Fruit fly (Drosophila melanogaster) whole organism, wandering third instar larva: ENCODE measurements around the gene CG14269.

ENCODE experiments used
- Abd-B ChIP-seq: fragments of >200 bp; optimal IDR thresholded peaks from 2 replicates; lab custom pipeline; 2017; ENCODE audit warnings: missing biosample characterization, missing genetic modification characterization
- CG32264 ChIP-seq: fragments of 200-800 bp; sonication (Bioruptor generic); optimal IDR thresholded peaks from 2 replicates; lab custom pipeline; 2016; ENCODE audit warnings: missing biosample characterization, missing genetic modification characterization
- CG9705 ChIP-seq: fragments of 200-800 bp; sonication (Bioruptor generic); optimal IDR thresholded peaks from 2 replicates; lab custom pipeline; 2018; ENCODE audit warnings: missing biosample characterization, mild to moderate bottlenecking, missing genetic modification characterization
- CrebA ChIP-seq: fragments of 200-800 bp; sonication (Bioruptor generic); optimal IDR thresholded peaks from 2 replicates; lab custom pipeline; 2016; ENCODE audit warnings: missing biosample characterization, mild to moderate bottlenecking, missing genetic modification characterization, borderline replicate concordance
- Dfd ChIP-seq: fragments of >200 bp; optimal IDR thresholded peaks from 2 replicates; lab custom pipeline; 2017; ENCODE audit warnings: missing biosample characterization, missing genetic modification characterization
- Dif ChIP-seq: fragments of 200-275, 200-300 bp; sonication (Bioruptor generic); optimal IDR thresholded peaks from 2 replicates; lab custom pipeline; 2018; ENCODE audit warnings: missing biosample characterization, missing genetic modification characterization; ENCODE audit not compliant: partially characterized antibody
- GATAd ChIP-seq: sonication (Bioruptor generic); optimal IDR thresholded peaks from 2 replicates; lab custom pipeline; 2016; ENCODE audit warnings: missing biosample characterization, missing genetic modification characterization
- HLH106 ChIP-seq: fragments of 200-800 bp; optimal IDR thresholded peaks from 3 replicates; lab custom pipeline; 2019; ENCODE audit warnings: missing biosample characterization, mild to moderate bottlenecking, missing genetic modification characterization, moderate library complexity
- Hnf4 ChIP-seq: fragments of 200-800 bp; sonication (Bioruptor generic); optimal IDR thresholded peaks from 2 replicates; lab custom pipeline; 2016; ENCODE audit warnings: missing biosample characterization, mild to moderate bottlenecking, missing genetic modification characterization
- Hr78 ChIP-seq: fragments of >200 bp; optimal IDR thresholded peaks from 2 replicates; lab custom pipeline; 2017; ENCODE audit warnings: missing biosample characterization, missing genetic modification characterization
- Hr83 ChIP-seq: fragments of 200-300 bp; sonication (Bioruptor generic); optimal IDR thresholded peaks from 2 replicates; lab custom pipeline; 2016; ENCODE audit warnings: missing biosample characterization, mild to moderate bottlenecking, missing genetic modification characterization, moderate library complexity; ENCODE audit not compliant: poor library complexity, severe bottlenecking
- Jra ChIP-seq: sonication (Bioruptor generic); optimal IDR thresholded peaks from 2 replicates; lab custom pipeline; 2016; ENCODE audit warnings: missing biosample characterization, missing genetic modification characterization
- Mio ChIP-seq: sonication (Bioruptor generic); optimal IDR thresholded peaks from 2 replicates; lab custom pipeline; 2016; ENCODE audit warnings: missing biosample characterization, missing genetic modification characterization
- Myc ChIP-seq: fragments of >200 bp; optimal IDR thresholded peaks from 2 replicates; lab custom pipeline; 2017
- N ChIP-seq: fragments of >200 bp; optimal IDR thresholded peaks from 2 replicates; lab custom pipeline; 2018; ENCODE audit warnings: missing biosample characterization, missing external identifiers, missing genetic modification characterization
- OdsH ChIP-seq: fragments of 200-800 bp; sonication (Bioruptor generic); optimal IDR thresholded peaks from 2 replicates; lab custom pipeline; 2016; ENCODE audit warnings: missing biosample characterization, mild to moderate bottlenecking, missing genetic modification characterization
- Rel ChIP-seq, 2 experiments: fragments of 200-800 bp; sonication (Bioruptor generic) in 1 of 2; optimal IDR thresholded peaks; 2 replicates in 1 of 2; 3 replicates in 1 of 2; lab custom pipeline; 2016 to 2019; ENCODE audit warnings: mild to moderate bottlenecking in 2 of 2, missing biosample characterization in 2 of 2, missing genetic modification characterization in 2 of 2, moderate library complexity in 1 of 2
- Sp1 ChIP-seq: fragments of 200-800 bp; sonication (Bioruptor generic); optimal IDR thresholded peaks from 3 replicates; lab custom pipeline; 2019; ENCODE audit warnings: missing biosample characterization, mild to moderate bottlenecking, missing genetic modification characterization, moderate library complexity
- Vsx2 ChIP-seq: fragments of 200-300, 225-300 bp; sonication (Bioruptor generic); optimal IDR thresholded peaks from 2 replicates; lab custom pipeline; 2018; ENCODE audit warnings: missing biosample characterization, missing genetic modification characterization; ENCODE audit not compliant: partially characterized antibody
- br ChIP-seq: fragments of 200-800 bp; sonication (Bioruptor generic); optimal IDR thresholded peaks from 2 replicates; lab custom pipeline; 2016; ENCODE audit warnings: missing biosample characterization, missing genetic modification characterization
- brk ChIP-seq: fragments of 200-800 bp; sonication (Bioruptor generic); optimal IDR thresholded peaks from 2 replicates; lab custom pipeline; 2016; ENCODE audit warnings: missing biosample characterization, mild to moderate bottlenecking, missing genetic modification characterization
- dl ChIP-seq, 2 experiments: fragments of 175-275, 200-275 bp in 1 of 2; fragments of 200-275 bp in 1 of 2; sonication (Bioruptor generic); optimal IDR thresholded peaks; lab custom pipeline; 2018; ENCODE audit warnings: mild to moderate bottlenecking in 2 of 2, missing biosample characterization in 2 of 2, missing genetic modification characterization in 2 of 2, moderate library complexity in 2 of 2; ENCODE audit not compliant: partially characterized antibody in 2 of 2, insufficient read depth in 1 of 2
- dmrt93B ChIP-seq: fragments of 200-800 bp; sonication (Bioruptor generic); optimal IDR thresholded peaks from 2 replicates; lab custom pipeline; 2018; ENCODE audit warnings: missing biosample characterization, mild to moderate bottlenecking, missing genetic modification characterization
- dsf ChIP-seq: sonication (Bioruptor generic); optimal IDR thresholded peaks from 2 replicates; lab custom pipeline; 2016; ENCODE audit warnings: missing biosample characterization, missing genetic modification characterization, borderline replicate concordance
- ey ChIP-seq: fragments of 200-800 bp; sonication (Bioruptor generic); optimal IDR thresholded peaks from 2 replicates; lab custom pipeline; 2016; ENCODE audit warnings: missing biosample characterization, missing genetic modification characterization
- foxo ChIP-seq, 2 experiments: fragments of 200-800 bp; sonication (Bioruptor generic); optimal IDR thresholded peaks; 2 replicates in 1 of 2; 3 replicates in 1 of 2; lab custom pipeline; 2016 to 2017; ENCODE audit warnings: missing biosample characterization in 2 of 2, missing genetic modification characterization in 2 of 2
- fru ChIP-seq: fragments of 200-800 bp; sonication (Bioruptor generic); optimal IDR thresholded peaks from 3 replicates; lab custom pipeline; 2016; ENCODE audit warnings: missing biosample characterization, mild to moderate bottlenecking, missing genetic modification characterization
- h ChIP-seq: fragments of 200-800 bp; sonication (Bioruptor generic); optimal IDR thresholded peaks from 3 replicates; lab custom pipeline; 2016; ENCODE audit warnings: missing biosample characterization, mild to moderate bottlenecking, missing genetic modification characterization
- jim ChIP-seq: fragments of 175-275, 200-325 bp; sonication (Bioruptor generic); optimal IDR thresholded peaks from 2 replicates; lab custom pipeline; 2016; ENCODE audit warnings: missing biosample characterization, mild to moderate bottlenecking, missing genetic modification characterization
- lola ChIP-seq: fragments of >200 bp; optimal IDR thresholded peaks from 2 replicates; lab custom pipeline; 2017; ENCODE audit warnings: missing biosample characterization, missing genetic modification characterization
- pan ChIP-seq: fragments of >200 bp; optimal IDR thresholded peaks from 2 replicates; lab custom pipeline; 2017
- psq ChIP-seq: fragments of 200-800 bp; sonication (Bioruptor generic); optimal IDR thresholded peaks from 3 replicates; lab custom pipeline; 2017; ENCODE audit warnings: missing biosample characterization, mild to moderate bottlenecking, missing genetic modification characterization, moderate library complexity
- rgr ChIP-seq: fragments of 200-800 bp; sonication (Bioruptor generic); optimal IDR thresholded peaks from 3 replicates; lab custom pipeline; 2016; ENCODE audit warnings: missing biosample characterization, mild to moderate bottlenecking, missing genetic modification characterization
- sage ChIP-seq: fragments of 200-800 bp; sonication (Bioruptor generic); optimal IDR thresholded peaks from 2 replicates; lab custom pipeline; 2016; ENCODE audit warnings: missing biosample characterization, mild to moderate bottlenecking, missing genetic modification characterization
- sv ChIP-seq: fragments of 200-800 bp; sonication (Bioruptor generic); optimal IDR thresholded peaks from 3 replicates; lab custom pipeline; 2016; ENCODE audit warnings: missing biosample characterization, missing genetic modification characterization
- tai ChIP-seq: sonication (Bioruptor generic); optimal IDR thresholded peaks from 2 replicates; lab custom pipeline; 2016; ENCODE audit warnings: missing biosample characterization, missing genetic modification characterization
- usp ChIP-seq: fragments of >200 bp; optimal IDR thresholded peaks from 2 replicates; lab custom pipeline; 2017; ENCODE audit warnings: missing biosample characterization, missing genetic modification characterization
- woc ChIP-seq: sonication (Bioruptor generic); optimal IDR thresholded peaks from 2 replicates; lab custom pipeline; 2016; ENCODE audit warnings: missing biosample characterization, mild to moderate bottlenecking, missing genetic modification characterization

CG14269 gene

DNA sequence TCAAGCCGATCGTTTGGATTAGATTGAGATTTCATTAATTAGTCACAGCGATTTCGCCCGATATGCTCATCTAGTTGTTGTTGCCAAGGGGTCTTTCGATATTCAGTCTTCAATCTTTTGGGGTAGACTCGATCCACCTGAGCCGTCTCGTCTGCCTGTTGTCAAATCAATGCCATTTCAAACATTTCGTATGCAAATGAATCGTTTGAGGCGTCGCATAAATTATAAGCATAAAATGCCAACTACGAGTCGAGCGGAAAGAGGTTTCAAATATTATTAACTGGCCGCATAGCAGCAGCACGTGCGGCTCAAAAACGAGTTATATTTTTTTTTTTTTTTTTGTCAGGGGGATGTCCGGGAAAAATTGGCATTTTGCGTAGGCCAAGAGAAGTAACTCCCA lies 24.2 kb downstream of the CG14269 start:
- TF ChIP-seq Jra = no peak
- no peak for TF ChIP-seq HLH106 (tag; lab: Kevin White, UChicago)
- no peak for TF ChIP-seq Hr83
- TF ChIP-seq CG32264 (GFP tag; lab: Kevin White, UChicago) = no peak
- no peak for TF ChIP-seq dsf
- TF ChIP-seq tai (GFP tag; lab: Kevin White, UChicago) = no peak
- no peak for TF ChIP-seq ey
- no peak for TF ChIP-seq fru
- TF ChIP-seq OdsH = no peak
- no peak for TF ChIP-seq pan (lab: Kevin White, UChicago)
- TF ChIP-seq br (GFP tag; lab: Kevin White, UChicago) = no peak
- TF ChIP-seq jim (GFP tag; lab: Kevin White, UChicago) = no peak
- no peak for TF ChIP-seq Dfd (GFP tag; lab: Kevin White, UChicago)
- TF ChIP-seq brk (GFP tag; lab: Kevin White, UChicago) = no peak
- no peak for TF ChIP-seq dl (GFP tag; optimal IDR thresholded peaks at IDR 0.05; lab: Kevin White, UChicago; ENCODE audit: insufficient read depth in 1 of 2, partially characterized antibody in 2 of 2)
- TF ChIP-seq foxo (GFP tag; optimal IDR thresholded peaks at IDR 0.05; lab: Kevin White, UChicago) = no peak

DNA sequence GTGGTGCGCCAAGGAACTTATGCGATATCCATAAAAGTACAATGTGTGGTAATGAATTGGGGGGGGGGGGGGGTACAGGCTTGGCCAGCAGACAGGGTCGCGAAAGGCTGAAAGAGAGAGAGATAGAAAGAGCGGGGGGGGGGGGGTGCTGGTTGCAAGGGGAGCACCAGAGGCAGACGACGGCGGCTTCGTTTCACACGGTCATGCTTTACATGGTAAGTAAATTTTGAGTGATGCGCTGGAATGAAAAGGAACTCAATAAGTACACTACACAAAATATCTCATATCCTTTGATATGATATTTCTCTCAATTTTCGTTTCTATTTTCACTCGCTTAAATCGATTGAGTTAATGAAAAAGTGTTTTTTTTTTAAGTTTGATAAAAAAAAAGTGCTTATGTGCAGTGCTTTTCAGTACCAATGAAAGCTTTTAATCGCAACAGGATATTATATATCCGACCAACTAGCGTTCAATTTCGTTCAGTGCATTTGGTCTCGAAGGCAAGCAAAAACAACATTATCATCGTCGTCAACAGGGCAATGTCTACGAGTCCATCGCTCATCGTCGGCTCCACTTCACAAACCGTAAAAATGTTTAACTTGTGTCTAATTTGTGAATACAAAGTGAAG lies 26.9 kb downstream of the CG14269 start:
- no peak for TF ChIP-seq Dfd (GFP tag; lab: Kevin White, UChicago)
- peak; percentile 54 to 89 for TF ChIP-seq foxo (GFP tag; optimal IDR thresholded peaks at IDR 0.05; lab: Kevin White, UChicago)
- TF ChIP-seq sage (GFP tag; lab: Kevin White, UChicago) = peak; percentile 76
- no peak for TF ChIP-seq sv (GFP tag; lab: Kevin White, UChicago)
- TF ChIP-seq Sp1 (GFP tag; lab: Kevin White, UChicago) = peak; percentile 93
- peak; percentile 88 for TF ChIP-seq OdsH
- TF ChIP-seq woc = peak; percentile 63
- no peak for TF ChIP-seq Myc (lab: Kevin White, UChicago)
- TF ChIP-seq N (GFP tag; lab: Kevin White, UChicago) = peak; percentile 21
- peak; percentile 91 for TF ChIP-seq rgr (GFP tag; lab: Kevin White, UChicago)
- no peak for TF ChIP-seq usp (GFP tag; lab: Kevin White, UChicago)
- TF ChIP-seq CG9705 = peak; percentile 65
- TF ChIP-seq Vsx2 = no peak
- no peak for TF ChIP-seq Rel (GFP tag; optimal IDR thresholded peaks at IDR 0.05; lab: Kevin White, UChicago)
- no peak for TF ChIP-seq Rel (tag; optimal IDR thresholded peaks at IDR 0.05; lab: Kevin White, UChicago)
- peak; percentile 78 for TF ChIP-seq brk (GFP tag; lab: Kevin White, UChicago)
- no peak for TF ChIP-seq jim (GFP tag; lab: Kevin White, UChicago)
- TF ChIP-seq Hnf4 (GFP tag; lab: Kevin White, UChicago) = peak; percentile 82
- TF ChIP-seq psq (GFP tag; lab: Kevin White, UChicago) = peak; percentile 58
- TF ChIP-seq br (GFP tag; lab: Kevin White, UChicago) = peak; percentile 91
- no peak for TF ChIP-seq Hr78 (GFP tag; lab: Kevin White, UChicago)
- TF ChIP-seq Dif (GFP tag; lab: Kevin White, UChicago) = no peak
- TF ChIP-seq lola (GFP tag; lab: Kevin White, UChicago) = no peak
- TF ChIP-seq CG32264 (GFP tag; lab: Kevin White, UChicago) = peak; percentile 69
- peak; percentile 76 for TF ChIP-seq tai (GFP tag; lab: Kevin White, UChicago)
- TF ChIP-seq Mio (GFP tag; lab: Kevin White, UChicago) = peak; percentile 9
- peak; percentile 91 for TF ChIP-seq h
- TF ChIP-seq dsf = no peak
- TF ChIP-seq pan (lab: Kevin White, UChicago) = no peak
- peak; percentile 76 for TF ChIP-seq HLH106 (tag; lab: Kevin White, UChicago)
- peak; percentile 93 for TF ChIP-seq fru
- TF ChIP-seq Abd-B (GFP tag; lab: Kevin White, UChicago) = no peak
- TF ChIP-seq CrebA (GFP tag; lab: Kevin White, UChicago) = peak; percentile 80
- TF ChIP-seq Jra = peak; percentile 36
- TF ChIP-seq dmrt93B = peak; percentile 74
- TF ChIP-seq Hr83 = no peak
- no peak for TF ChIP-seq GATAd (GFP tag; lab: Kevin White, UChicago)
- TF ChIP-seq dl (GFP tag; optimal IDR thresholded peaks at IDR 0.05; lab: Kevin White, UChicago; ENCODE audit: insufficient read depth in 1 of 2, partially characterized antibody in 2 of 2) = no peak
- TF ChIP-seq ey = peak; percentile 92
